Worm (Caenorhabditis elegans) whole organism, L4 larva: ENCODE measurements around the gene T19C3.4.
A peak's percentile ranks its signal among the peaks of the same experiment; 100 is the strongest.

Experiments
- F10B5.3 ChIP-seq: sonication (generic microtip); optimal IDR thresholded peaks from 2 replicates; lab custom pipeline; 2016; ENCODE audit warnings: mild to moderate bottlenecking, missing genetic modification characterization, missing compliant biosample characterization
- F44E2.7 ChIP-seq: fragments of 200-800 bp; sonication (Bioruptor generic); IDR thresholded peaks from 2 replicates; pipeline ENCODE4 v2.1.2; 2022; ENCODE audit warnings: missing genetic modification characterization, missing compliant biosample characterization
- R02D3.7 ChIP-seq: fragments of 150-350 bp; sonication (generic microtip); optimal IDR thresholded peaks from 3 replicates; lab custom pipeline; 2014; ENCODE audit warnings: missing biosample characterization, missing genetic modification characterization
- Y105C5A.15 ChIP-seq: fragments of 200-800 bp; sonication (Bioruptor generic); IDR thresholded peaks from 2 replicates; pipeline ENCODE4 v1.3.6; 2022; ENCODE audit warnings: missing genetic modification characterization, missing compliant biosample characterization
- Y5F2A.4 ChIP-seq: fragments of 200-800 bp; sonication (Bioruptor generic); optimal IDR thresholded peaks from 2 replicates; lab custom pipeline; 2018; ENCODE audit warnings: mild to moderate bottlenecking, missing genetic modification characterization, missing compliant biosample characterization
- aly-2 ChIP-seq: sonication (generic microtip); optimal IDR thresholded peaks from 2 replicates; lab custom pipeline; 2018; ENCODE audit warnings: missing biosample characterization, missing genetic modification characterization
- arid-1 ChIP-seq: fragments of 200-800 bp; sonication (Bioruptor generic); conservative IDR thresholded peaks from 2 replicates; pipeline ENCODE4 v1.3.6; 2022; ENCODE audit warnings: missing genetic modification reagents, missing genetic modification characterization, missing compliant biosample characterization
- attf-4 ChIP-seq: sonication (generic microtip); optimal IDR thresholded peaks from 3 replicates; lab custom pipeline; 2017; ENCODE audit warnings: missing biosample characterization, missing genetic modification characterization
- ceh-28 ChIP-seq: fragments of 150-350 bp; optimal IDR thresholded peaks from 2 replicates; lab custom pipeline; 2014; ENCODE audit warnings: missing biosample characterization, missing genetic modification reagents, missing genetic modification characterization
- ceh-32 ChIP-seq: sonication (generic microtip); optimal IDR thresholded peaks from 2 replicates; lab custom pipeline; 2016; ENCODE audit warnings: mild to moderate bottlenecking, missing genetic modification characterization, missing compliant biosample characterization; ENCODE audit not compliant: poor library complexity
- ctbp-1 ChIP-seq: fragments of 200-800 bp; sonication (Bioruptor generic); IDR thresholded peaks from 2 replicates; pipeline ENCODE4 v1.3.6; 2022; ENCODE audit warnings: missing genetic modification reagents, missing genetic modification characterization, missing compliant biosample characterization
- daf-19 ChIP-seq: fragments of 200-800 bp; sonication (Bioruptor generic); conservative IDR thresholded peaks from 2 replicates; pipeline ENCODE4 v1.3.6; 2022; ENCODE audit warnings: missing genetic modification characterization, missing compliant biosample characterization
- dmd-6 ChIP-seq: fragments of 200-800 bp; sonication (Bioruptor generic); IDR thresholded peaks from 2 replicates; pipeline ENCODE4 v1.3.6; 2022; ENCODE audit warnings: missing genetic modification reagents, missing genetic modification characterization, missing compliant biosample characterization
- dve-1 ChIP-seq: sonication (generic microtip); optimal IDR thresholded peaks from 2 replicates; lab custom pipeline; 2017; ENCODE audit warnings: antibody characterized with exemption, mild to moderate bottlenecking, missing genetic modification characterization, missing compliant biosample characterization; ENCODE audit not compliant: insufficient read depth
- fkh-10 ChIP-seq: fragments of 150-350 bp; optimal IDR thresholded peaks from 2 replicates; lab custom pipeline; 2014; ENCODE audit warnings: missing biosample characterization, missing genetic modification reagents, missing genetic modification characterization
- hif-1 ChIP-seq, 2 experiments: sonication (generic microtip); optimal IDR thresholded peaks; 2 replicates each; lab custom pipeline; 2016 to 2017; ENCODE audit warnings: missing compliant biosample characterization in 2 of 2, missing genetic modification characterization in 2 of 2, missing genetic modification reagents in 2 of 2, missing genotype in 2 of 2, mild to moderate bottlenecking in 1 of 2
- hlh-30 ChIP-seq: sonication (generic microtip); optimal IDR thresholded peaks from 2 replicates; lab custom pipeline; 2017; ENCODE audit warnings: antibody characterized with exemption, mild to moderate bottlenecking, missing genetic modification characterization, missing compliant biosample characterization; ENCODE audit not compliant: insufficient read depth
- jun-1 ChIP-seq: fragments of 150-350 bp; optimal IDR thresholded peaks from 2 replicates; lab custom pipeline; 2014; ENCODE audit warnings: missing biosample characterization, missing genetic modification reagents, missing genetic modification characterization
- lin-1 ChIP-seq: fragments of 200-800 bp; sonication (Bioruptor generic); IDR thresholded peaks from 2 replicates; pipeline ENCODE4 v1.3.6; 2022; ENCODE audit warnings: missing genetic modification reagents, missing genetic modification characterization, missing compliant biosample characterization
- lin-13 ChIP-seq: fragments of 150-350 bp; optimal IDR thresholded peaks from 2 replicates; lab custom pipeline; 2014; ENCODE audit warnings: missing biosample characterization, missing genetic modification reagents, missing genetic modification characterization
- lin-29 ChIP-seq: fragments of 200-800 bp; sonication (Bioruptor generic); IDR thresholded peaks from 2 replicates; pipeline ENCODE4 v1.3.6; 2022; ENCODE audit warnings: missing genetic modification reagents, missing genetic modification characterization, missing compliant biosample characterization
- lin-38 ChIP-seq: fragments of 200-800 bp; sonication (Bioruptor generic); IDR thresholded peaks from 2 replicates; pipeline ENCODE4 v1.3.6; 2022; ENCODE audit warnings: missing genetic modification reagents, missing genetic modification characterization, missing compliant biosample characterization
- lin-39 ChIP-seq: fragments of 150-350 bp; optimal IDR thresholded peaks from 2 replicates; lab custom pipeline; 2014; ENCODE audit warnings: missing biosample characterization, missing genetic modification reagents, missing genetic modification characterization
- lsy-2 ChIP-seq, 2 experiments: fragments of 150-350 bp in 1 of 2; sonication (generic microtip) in 1 of 2; optimal IDR thresholded peaks; 2 replicates each; lab custom pipeline; 2014 to 2017; ENCODE audit warnings: missing biosample characterization in 2 of 2, missing genetic modification characterization in 2 of 2
- madf-9 ChIP-seq: fragments of 200-800 bp; sonication (Bioruptor generic); conservative IDR thresholded peaks from 2 replicates; pipeline ENCODE4 v1.3.6; 2022; ENCODE audit warnings: missing genetic modification reagents, missing genetic modification characterization, missing compliant biosample characterization
- mdl-1 ChIP-seq, 2 experiments: fragments of 150-350 bp in 1 of 2; sonication (generic microtip) in 1 of 2; optimal IDR thresholded peaks; 2 replicates each; lab custom pipeline; 2014 to 2017; ENCODE audit warnings: missing biosample characterization in 2 of 2, missing genetic modification characterization in 2 of 2
- mep-1 ChIP-seq: fragments of 150-350 bp; sonication (generic microtip); optimal IDR thresholded peaks from 3 replicates; lab custom pipeline; 2014; ENCODE audit warnings: missing biosample characterization, missing genetic modification characterization
- nhr-11 ChIP-seq: fragments of 150-350 bp; optimal IDR thresholded peaks from 2 replicates; lab custom pipeline; 2014; ENCODE audit warnings: missing biosample characterization, missing genetic modification characterization
- nhr-28 ChIP-seq: fragments of 150-350 bp; optimal IDR thresholded peaks from 2 replicates; lab custom pipeline; 2014; ENCODE audit warnings: missing biosample characterization, missing genetic modification characterization
- nhr-41 ChIP-seq: fragments of 200-800 bp; sonication (Bioruptor generic); IDR thresholded peaks from 2 replicates; pipeline ENCODE4 v1.3.6; 2022; ENCODE audit warnings: missing genetic modification reagents, missing genetic modification characterization, missing compliant biosample characterization
- nhr-6 ChIP-seq: fragments of 150-350 bp; optimal IDR thresholded peaks from 2 replicates; lab custom pipeline; 2014; ENCODE audit warnings: missing biosample characterization, missing genetic modification characterization
- nhr-77 ChIP-seq: fragments of 150-350 bp; optimal IDR thresholded peaks from 2 replicates; lab custom pipeline; 2014; ENCODE audit warnings: missing biosample characterization, missing genetic modification characterization
- pha-4 ChIP-seq, 2 experiments: fragments of 150-350 bp in 1 of 2; fragments of 200-800 bp in 1 of 2; sonication (Bioruptor generic) in 1 of 2; IDR thresholded peaks in 1 of 2; optimal IDR thresholded peaks in 1 of 2; 2 replicates each; pipeline versions ENCODE4 v1.3.6 to Lab custom; 2014 to 2022; ENCODE audit warnings: missing genetic modification characterization in 2 of 2, missing genetic modification reagents in 2 of 2, missing biosample characterization in 1 of 2, missing compliant biosample characterization in 1 of 2
- php-3 ChIP-seq: fragments of 200-800 bp; sonication (Bioruptor generic); IDR thresholded peaks from 2 replicates; pipeline ENCODE4 v1.3.6; 2022; ENCODE audit warnings: missing genetic modification reagents, missing genetic modification characterization, missing compliant biosample characterization
- pqm-1 ChIP-seq: sonication (generic microtip); optimal IDR thresholded peaks from 2 replicates; lab custom pipeline; 2017; ENCODE audit warnings: missing biosample characterization, missing genetic modification characterization
- rbr-2 ChIP-seq: sonication (generic microtip); optimal IDR thresholded peaks from 2 replicates; lab custom pipeline; 2016; ENCODE audit warnings: missing genotype, missing genetic modification characterization, missing compliant biosample characterization
- sdz-12 ChIP-seq: fragments of 200-800 bp; sonication (Bioruptor generic); optimal IDR thresholded peaks from 2 replicates; lab custom pipeline; 2018; ENCODE audit warnings: mild to moderate bottlenecking, missing genetic modification characterization, missing compliant biosample characterization
- snpc-4 ChIP-seq: fragments of 150-350 bp; optimal IDR thresholded peaks from 2 replicates; lab custom pipeline; 2014; ENCODE audit warnings: missing biosample characterization, missing genetic modification characterization
- tra-1 ChIP-seq: fragments of 200-800 bp; sonication (Bioruptor generic); IDR thresholded peaks from 2 replicates; pipeline ENCODE4 v1.3.6; 2022; ENCODE audit warnings: missing genetic modification reagents, missing genetic modification characterization, missing compliant biosample characterization
- unc-62 ChIP-seq, 3 experiments: fragments of 150-350 bp in 1 of 3; sonication (generic microtip); optimal IDR thresholded peaks in 2 of 3; peaks in 1 of 3; 1 replicate in 1 of 3; 2 replicates in 2 of 3; lab custom pipeline; 2014 to 2017; ENCODE audit warnings: missing biosample characterization in 3 of 3, missing genetic modification characterization in 3 of 3, missing genetic modification reagents in 3 of 3, missing genotype in 1 of 3
- vab-7 ChIP-seq: fragments of 200-800 bp; sonication (Bioruptor generic); IDR thresholded peaks from 2 replicates; pipeline ENCODE4 v1.3.6; 2022; ENCODE audit warnings: missing genetic modification reagents, missing genetic modification characterization, missing compliant biosample characterization
- ztf-7 ChIP-seq: fragments of 150-350 bp; optimal IDR thresholded peaks from 2 replicates; lab custom pipeline; 2014; ENCODE audit warnings: missing biosample characterization, missing genetic modification characterization

T19C3.4 gene

DNA sequence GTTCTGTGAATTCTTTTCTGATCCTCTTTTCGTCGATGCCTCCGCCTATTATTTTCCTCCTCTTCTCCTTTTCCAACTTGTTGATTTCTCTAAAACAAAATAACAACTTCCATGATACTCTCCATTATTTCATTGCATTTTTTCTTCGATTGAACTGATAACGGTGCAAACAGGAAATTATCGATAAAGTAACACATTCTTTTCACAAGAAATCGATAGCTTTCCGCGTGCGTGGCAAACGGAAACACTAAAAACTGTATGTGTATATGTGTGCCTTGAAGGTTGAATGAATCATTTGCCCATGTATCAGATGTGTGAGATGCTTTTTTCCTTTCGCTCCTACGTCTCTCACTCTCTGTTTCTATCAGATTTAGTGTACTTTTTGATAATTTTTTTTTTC is 31.5 kb upstream of the T19C3.4 start (continued):
- TF ChIP-seq dmd-6 (GFP tag; lab: Robert Waterston, UW) (peak; percentile 45), arid-1 (GFP tag; lab: Robert Waterston, UW) (no peak), lin-39 (tag; lab: Kevin White, UChicago) (no peak), pqm-1 (tag; lab: Kevin White, UChicago) (peak; percentile 88), jun-1 (no peak), R02D3.7 (tag; lab: Kevin White, UChicago) (no peak), nhr-6 (tag; lab: Kevin White, UChicago) (peak; percentile 14), lin-38 (GFP tag; lab: Robert Waterston, UW) (no peak), hlh-30 (peak; percentile 45), mdl-1 (tag; optimal IDR thresholded peaks at IDR 0.05; lab: Kevin White, UChicago) (peak in 1 of 2 experiments; percentile 14), attf-4 (tag; lab: Kevin White, UChicago) (no peak), php-3 (0 out of 2 replicates have a peak, but pooled peaks have one; percentile 14), Y105C5A.15 (GFP tag; lab: Robert Waterston, UW) (no peak), ceh-28 (tag; lab: Kevin White, UChicago) (peak; percentile 6), unc-62 (GFP tag; optimal IDR thresholded peaks at IDR 0.05 in 1 of 2; lab: Kevin White, UChicago) (no peak), unc-62 (tag; optimal IDR thresholded peaks at IDR 0.05; lab: Kevin White, UChicago) (no peak), tra-1 (GFP tag; lab: Robert Waterston, UW) (no peak), hif-1 (tag; optimal IDR thresholded peaks at IDR 0.05; lab: Kevin White, UChicago) (no peak), fkh-10 (GFP tag; lab: Kevin White, UChicago) (no peak), vab-7 (GFP tag; lab: Robert Waterston, UW) (no peak), sdz-12 (GFP tag; lab: Kevin White, UChicago) (no peak), nhr-28 (peak; percentile 78), snpc-4 (tag; lab: Kevin White, UChicago) (no peak), aly-2 (tag; lab: Kevin White, UChicago) (no peak), lin-29 (GFP tag; lab: Robert Waterston, UW) (no peak), nhr-41 (GFP tag; lab: Robert Waterston, UW) (no peak), ztf-7 (no peak), F10B5.3 (no peak), lin-13 (GFP tag; lab: Kevin White, UChicago) (no peak), nhr-11 (tag; lab: Kevin White, UChicago) (no peak), pha-4 (GFP tag; IDR thresholded peaks at IDR 0.05; lab: Robert Waterston, UW) (no peak), pha-4 (tag; optimal IDR thresholded peaks at IDR 0.05; lab: Kevin White, UChicago) (peak; percentile 31), dve-1 (peak; percentile 49), Y5F2A.4 (no peak), F44E2.7 (GFP tag; lab: Robert Waterston, UW) (no peak), lsy-2 (tag; optimal IDR thresholded peaks at IDR 0.05; lab: Kevin White, UChicago) (peak in 1 of 2 experiments; percentile 6), ctbp-1 (GFP tag; lab: Robert Waterston, UW) (no peak), mep-1 (tag; lab: Kevin White, UChicago) (no peak), daf-19 (no peak), rbr-2 (tag; lab: Kevin White, UChicago) (no peak), lin-1 (GFP tag; lab: Robert Waterston, UW) (no peak), ceh-32 (tag; lab: Kevin White, UChicago) (no peak), nhr-77 (peak; percentile 18), madf-9 (GFP tag; lab: Robert Waterston, UW) (no peak)
